Fruit fly (Drosophila melanogaster) whole organism, adult: ENCODE results near the gene nmo.

Experiments used
- CG1620 ChIP-seq: fragments of 200-800 bp; sonication (Bioruptor generic); optimal IDR thresholded peaks from 2 replicates; lab custom pipeline; 2016; ENCODE audit warnings: missing biosample characterization, missing genetic modification characterization
- cnc ChIP-seq, 2 experiments: fragments of >200 bp; optimal IDR thresholded peaks; 2 replicates each; lab custom pipeline; 2017
- tj ChIP-seq: fragments of 200-800 bp; sonication (Bioruptor generic); optimal IDR thresholded peaks from 3 replicates; lab custom pipeline; 2017; ENCODE audit warnings: missing biosample characterization, mild to moderate bottlenecking, missing genetic modification characterization, moderate library complexity

- TF ChIP-seq tj (GFP tag; lab: Kevin White, UChicago), result no peak
- no peak for TF ChIP-seq CG1620 (GFP tag; lab: Kevin White, UChicago)
- TF ChIP-seq cnc (optimal IDR thresholded peaks at IDR 0.05; lab: Kevin White, UChicago), result no peak
These were observed 54.9 kb downstream of the nmo start for dm6 chr3L:8033776-8034175.
